Worm (Caenorhabditis elegans) whole organism, L1 larva: ENCODE results near the gene srh-222.
A peak's percentile ranks its signal among the peaks of the same experiment; 100 is the strongest.

Experiments
- C16A3.4 ChIP-seq: fragments of 150-350 bp; optimal IDR thresholded peaks from 2 replicates; lab custom pipeline; 2014; ENCODE audit warnings: missing biosample characterization, missing genetic modification characterization
- ama-1 ChIP-seq: fragments of 150-350 bp; optimal IDR thresholded peaks from 2 replicates; lab custom pipeline; 2014
- efl-1 ChIP-seq, 4 experiments: fragments of 150-350 bp; optimal IDR thresholded peaks in 3 of 4; peaks in 1 of 4; 1 replicate in 1 of 4; 2 replicates in 3 of 4; lab custom pipeline; 2014; ENCODE audit warnings: missing biosample characterization in 2 of 4, missing genetic modification characterization in 2 of 4, missing genetic modification reagents in 2 of 4
- efl-3 ChIP-seq: fragments of 200-800 bp; sonication (Bioruptor generic); optimal IDR thresholded peaks from 2 replicates; lab custom pipeline; 2018; ENCODE audit warnings: mild to moderate bottlenecking, missing genetic modification characterization, missing compliant biosample characterization
- hlh-17 ChIP-seq: fragments of 200-800 bp; sonication (Bioruptor generic); optimal IDR thresholded peaks from 2 replicates; lab custom pipeline; 2018; ENCODE audit warnings: missing genetic modification characterization, mild to moderate bottlenecking, missing compliant biosample characterization, moderate library complexity, borderline replicate concordance
- jun-1 ChIP-seq: fragments of 150-350 bp; optimal IDR thresholded peaks from 2 replicates; lab custom pipeline; 2014; ENCODE audit warnings: missing biosample characterization, missing genetic modification reagents, missing genetic modification characterization
- lin-15B ChIP-seq: fragments of 150-350 bp; sonication (generic microtip); optimal IDR thresholded peaks from 3 replicates; lab custom pipeline; 2014; ENCODE audit warnings: missing biosample characterization, missing genetic modification characterization
- nhr-28 ChIP-seq: fragments of 150-350 bp; optimal IDR thresholded peaks from 2 replicates; lab custom pipeline; 2014; ENCODE audit warnings: missing biosample characterization, missing genetic modification characterization
- unc-62 ChIP-seq: fragments of 150-350 bp; optimal IDR thresholded peaks from 2 replicates; lab custom pipeline; 2014; ENCODE audit warnings: missing biosample characterization, missing genetic modification reagents, missing genetic modification characterization
- ztf-4 ChIP-seq: fragments of 150-350 bp; optimal IDR thresholded peaks from 2 replicates; lab custom pipeline; 2014; ENCODE audit warnings: missing biosample characterization, missing genetic modification characterization

ce11 chrIV:4025923-4026322, 46.3 kb downstream of the srh-222 start:
- TF ChIP-seq efl-3 (GFP tag; lab: Kevin White, UChicago) (no peak), C16A3.4 (no peak), efl-1 (optimal IDR thresholded peaks at IDR 0.05; lab: Kevin White, UChicago) (peak; percentile 1 to 14), efl-1 (GFP tag; optimal IDR thresholded peaks at IDR 0.05 in 1 of 2; lab: Kevin White, UChicago) (peak; percentile 25 to 91), ztf-4 (tag; lab: Kevin White, UChicago) (peak; percentile 53), jun-1 (tag; lab: Kevin White, UChicago) (no peak), unc-62 (GFP tag; lab: Kevin White, UChicago) (no peak), nhr-28 (tag; lab: Kevin White, UChicago) (no peak), ama-1 (lab: Kevin White, UChicago) (no peak), hlh-17 (GFP tag; lab: Kevin White, UChicago) (no peak), lin-15B (tag; lab: Kevin White, UChicago) (no peak)
